Worm (Caenorhabditis elegans) whole organism, L4 larva: Measurements from ENCODE around the gene srlf-12.
A peak's percentile ranks its signal among the peaks of the same experiment; 100 is the strongest.

Experiments
- T26A8.4 ChIP-seq: fragments of 200-800 bp; sonication (Bioruptor generic); IDR thresholded peaks from 2 replicates; pipeline ENCODE4 v1.3.6; 2022; ENCODE audit warnings: missing genetic modification characterization, missing compliant biosample characterization
- Y48G9A.11 ChIP-seq: fragments of 200-800 bp; sonication (Bioruptor generic); IDR thresholded peaks from 2 replicates; pipeline ENCODE4 v1.3.6; 2022; ENCODE audit warnings: missing genetic modification reagents, missing genetic modification characterization, missing compliant biosample characterization
- Y75B8A.6 ChIP-seq: fragments of 200-800 bp; sonication (Bioruptor generic); IDR thresholded peaks from 2 replicates; pipeline ENCODE4 v1.3.6; 2022; ENCODE audit warnings: missing genetic modification reagents, missing genetic modification characterization, missing compliant biosample characterization
- ZK546.5 ChIP-seq, 2 experiments: sonication (generic microtip); optimal IDR thresholded peaks; 2 replicates each; lab custom pipeline; 2017; ENCODE audit warnings: missing biosample characterization in 2 of 2, missing genetic modification characterization in 2 of 2
- arid-1 ChIP-seq: fragments of 200-800 bp; sonication (Bioruptor generic); conservative IDR thresholded peaks from 2 replicates; pipeline ENCODE4 v1.3.6; 2022; ENCODE audit warnings: missing genetic modification reagents, missing genetic modification characterization, missing compliant biosample characterization
- ceh-20 ChIP-seq: fragments of 200-800 bp; sonication (Bioruptor generic); IDR thresholded peaks from 2 replicates; pipeline ENCODE4 v1.3.6; 2022; ENCODE audit warnings: missing genetic modification reagents, missing genetic modification characterization, missing compliant biosample characterization
- ces-1 ChIP-seq: fragments of 150-350 bp; sonication (generic microtip); optimal IDR thresholded peaks from 4 replicates; lab custom pipeline; 2014; ENCODE audit warnings: missing biosample characterization, missing genetic modification reagents, missing genetic modification characterization
- cey-2 ChIP-seq: sonication (generic microtip); optimal IDR thresholded peaks from 3 replicates; lab custom pipeline; 2017; ENCODE audit warnings: missing genetic modification characterization, mild to moderate bottlenecking, missing compliant biosample characterization, antibody characterized with exemption, borderline replicate concordance; ENCODE audit not compliant: insufficient read depth
- daf-16 ChIP-seq, 3 experiments: sonication (generic microtip); optimal IDR thresholded peaks; 2 replicates each; lab custom pipeline; 2016 to 2017; ENCODE audit warnings: missing genetic modification characterization in 3 of 3, missing genetic modification reagents in 3 of 3, mild to moderate bottlenecking in 2 of 3, missing compliant biosample characterization in 2 of 3, missing biosample characterization in 1 of 3, moderate library complexity in 1 of 3
- daf-19 ChIP-seq: fragments of 200-800 bp; sonication (Bioruptor generic); conservative IDR thresholded peaks from 2 replicates; pipeline ENCODE4 v1.3.6; 2022; ENCODE audit warnings: missing genetic modification characterization, missing compliant biosample characterization
- dpl-1 ChIP-seq: fragments of 150-350 bp; optimal IDR thresholded peaks from 2 replicates; lab custom pipeline; 2014; ENCODE audit warnings: missing biosample characterization, missing genetic modification reagents, missing genetic modification characterization
- duxl-1 ChIP-seq: sonication (generic microtip); optimal IDR thresholded peaks from 2 replicates; lab custom pipeline; 2016; ENCODE audit warnings: mild to moderate bottlenecking, missing genetic modification characterization, moderate library complexity, missing compliant biosample characterization; ENCODE audit not compliant: poor library complexity
- egl-27 ChIP-seq: sonication (generic microtip); optimal IDR thresholded peaks from 3 replicates; lab custom pipeline; 2017; ENCODE audit warnings: missing biosample characterization, missing genetic modification reagents, missing genetic modification characterization
- egl-43 ChIP-seq: fragments of 200-800 bp; sonication (Bioruptor generic); IDR thresholded peaks from 2 replicates; pipeline ENCODE4 v1.3.6; 2022; ENCODE audit warnings: missing genetic modification reagents, missing genetic modification characterization, missing compliant biosample characterization
- fkh-10 ChIP-seq: fragments of 150-350 bp; optimal IDR thresholded peaks from 2 replicates; lab custom pipeline; 2014; ENCODE audit warnings: missing biosample characterization, missing genetic modification reagents, missing genetic modification characterization
- fos-1 ChIP-seq: fragments of 150-350 bp; optimal IDR thresholded peaks from 2 replicates; lab custom pipeline; 2014; ENCODE audit warnings: missing biosample characterization, missing genetic modification characterization
- hmg-1.1 ChIP-seq: fragments of 200-800 bp; sonication (Bioruptor generic); IDR thresholded peaks from 2 replicates; pipeline ENCODE4 v1.3.6; 2022; ENCODE audit warnings: missing genetic modification reagents, missing genetic modification characterization, missing compliant biosample characterization
- jun-1 ChIP-seq: fragments of 150-350 bp; optimal IDR thresholded peaks from 2 replicates; lab custom pipeline; 2014; ENCODE audit warnings: missing biosample characterization, missing genetic modification reagents, missing genetic modification characterization
- lim-7 ChIP-seq: fragments of 200-800 bp; sonication (Bioruptor generic); IDR thresholded peaks from 2 replicates; pipeline ENCODE4 v1.3.6; 2022; ENCODE audit warnings: missing genetic modification characterization, missing compliant biosample characterization
- lin-1 ChIP-seq: fragments of 200-800 bp; sonication (Bioruptor generic); IDR thresholded peaks from 2 replicates; pipeline ENCODE4 v1.3.6; 2022; ENCODE audit warnings: missing genetic modification reagents, missing genetic modification characterization, missing compliant biosample characterization
- lin-13 ChIP-seq: fragments of 150-350 bp; optimal IDR thresholded peaks from 2 replicates; lab custom pipeline; 2014; ENCODE audit warnings: missing biosample characterization, missing genetic modification reagents, missing genetic modification characterization
- lin-15B ChIP-seq: fragments of 150-350 bp; sonication (generic microtip); optimal IDR thresholded peaks from 3 replicates; lab custom pipeline; 2014; ENCODE audit warnings: missing biosample characterization, missing genetic modification characterization
- lin-29 ChIP-seq: fragments of 200-800 bp; sonication (Bioruptor generic); IDR thresholded peaks from 2 replicates; pipeline ENCODE4 v1.3.6; 2022; ENCODE audit warnings: missing genetic modification reagents, missing genetic modification characterization, missing compliant biosample characterization
- lin-38 ChIP-seq: fragments of 200-800 bp; sonication (Bioruptor generic); IDR thresholded peaks from 2 replicates; pipeline ENCODE4 v1.3.6; 2022; ENCODE audit warnings: missing genetic modification reagents, missing genetic modification characterization, missing compliant biosample characterization
- lsy-2 ChIP-seq, 2 experiments: fragments of 150-350 bp in 1 of 2; sonication (generic microtip) in 1 of 2; optimal IDR thresholded peaks; 2 replicates each; lab custom pipeline; 2014 to 2017; ENCODE audit warnings: missing biosample characterization in 2 of 2, missing genetic modification characterization in 2 of 2
- mdl-1 ChIP-seq, 2 experiments: fragments of 150-350 bp in 1 of 2; sonication (generic microtip) in 1 of 2; optimal IDR thresholded peaks; 2 replicates each; lab custom pipeline; 2014 to 2017; ENCODE audit warnings: missing biosample characterization in 2 of 2, missing genetic modification characterization in 2 of 2
- mep-1 ChIP-seq: fragments of 150-350 bp; sonication (generic microtip); optimal IDR thresholded peaks from 3 replicates; lab custom pipeline; 2014; ENCODE audit warnings: missing biosample characterization, missing genetic modification characterization
- mxl-2 ChIP-seq: fragments of 200-800 bp; sonication (Bioruptor generic); conservative IDR thresholded peaks from 2 replicates; pipeline ENCODE4 v1.3.6; 2022; ENCODE audit warnings: missing genetic modification reagents, missing genetic modification characterization, missing compliant biosample characterization
- mxl-3 ChIP-seq: fragments of 200-800 bp; sonication (Bioruptor generic); optimal IDR thresholded peaks from 2 replicates; lab custom pipeline; 2018; ENCODE audit warnings: mild to moderate bottlenecking, missing genetic modification characterization, missing compliant biosample characterization
- nhr-102 ChIP-seq: sonication (generic microtip); optimal IDR thresholded peaks from 2 replicates; lab custom pipeline; 2016; ENCODE audit warnings: mild to moderate bottlenecking, missing genetic modification characterization, moderate library complexity, missing compliant biosample characterization
- nhr-11 ChIP-seq: fragments of 150-350 bp; optimal IDR thresholded peaks from 2 replicates; lab custom pipeline; 2014; ENCODE audit warnings: missing biosample characterization, missing genetic modification characterization
- nhr-25 ChIP-seq: sonication (generic microtip); optimal IDR thresholded peaks from 2 replicates; lab custom pipeline; 2017; ENCODE audit warnings: missing genetic modification characterization, mild to moderate bottlenecking, missing compliant biosample characterization, antibody characterized with exemption, moderate library complexity, borderline replicate concordance; ENCODE audit not compliant: insufficient read depth
- nhr-28 ChIP-seq: fragments of 150-350 bp; optimal IDR thresholded peaks from 2 replicates; lab custom pipeline; 2014; ENCODE audit warnings: missing biosample characterization, missing genetic modification characterization
- nhr-41 ChIP-seq: fragments of 200-800 bp; sonication (Bioruptor generic); IDR thresholded peaks from 2 replicates; pipeline ENCODE4 v1.3.6; 2022; ENCODE audit warnings: missing genetic modification reagents, missing genetic modification characterization, missing compliant biosample characterization
- nhr-48 ChIP-seq: sonication (generic microtip); optimal IDR thresholded peaks from 2 replicates; lab custom pipeline; 2016; ENCODE audit warnings: mild to moderate bottlenecking, missing genetic modification characterization, missing compliant biosample characterization
- nhr-77 ChIP-seq: fragments of 150-350 bp; optimal IDR thresholded peaks from 2 replicates; lab custom pipeline; 2014; ENCODE audit warnings: missing biosample characterization, missing genetic modification characterization
- php-3 ChIP-seq: fragments of 200-800 bp; sonication (Bioruptor generic); IDR thresholded peaks from 2 replicates; pipeline ENCODE4 v1.3.6; 2022; ENCODE audit warnings: missing genetic modification reagents, missing genetic modification characterization, missing compliant biosample characterization
- pqm-1 ChIP-seq: sonication (generic microtip); optimal IDR thresholded peaks from 2 replicates; lab custom pipeline; 2017; ENCODE audit warnings: missing biosample characterization, missing genetic modification characterization
- saeg-2 ChIP-seq: fragments of 200-800 bp; sonication (Bioruptor generic); IDR thresholded peaks from 2 replicates; pipeline ENCODE4 v1.3.6; 2022; ENCODE audit warnings: missing genetic modification reagents, missing genetic modification characterization, missing compliant biosample characterization
- set-16 ChIP-seq: fragments of 200-800 bp; sonication (Bioruptor generic); IDR thresholded peaks from 2 replicates; pipeline ENCODE4 v1.3.6; 2022; ENCODE audit warnings: missing genetic modification reagents, missing genetic modification characterization, missing compliant biosample characterization
- skn-1 ChIP-seq: fragments of 150-350 bp; optimal IDR thresholded peaks from 2 replicates; lab custom pipeline; 2014; ENCODE audit warnings: missing biosample characterization, missing genetic modification characterization
- snpc-1.2 ChIP-seq: fragments of 200-800 bp; sonication (Bioruptor generic); IDR thresholded peaks from 2 replicates; pipeline ENCODE4 v1.3.6; 2022; ENCODE audit warnings: missing genetic modification reagents, missing genetic modification characterization, missing compliant biosample characterization
- spr-1 ChIP-seq: sonication (generic microtip); optimal IDR thresholded peaks from 2 replicates; lab custom pipeline; 2016; ENCODE audit warnings: mild to moderate bottlenecking, missing genetic modification characterization, missing compliant biosample characterization
- spr-3 ChIP-seq: fragments of 200-800 bp; sonication (Bioruptor generic); optimal IDR thresholded peaks from 2 replicates; lab custom pipeline; 2018; ENCODE audit warnings: mild to moderate bottlenecking, missing genetic modification characterization, missing compliant biosample characterization
- unc-62 ChIP-seq, 3 experiments: fragments of 150-350 bp in 1 of 3; sonication (generic microtip); optimal IDR thresholded peaks in 2 of 3; peaks in 1 of 3; 1 replicate in 1 of 3; 2 replicates in 2 of 3; lab custom pipeline; 2014 to 2017; ENCODE audit warnings: missing biosample characterization in 3 of 3, missing genetic modification characterization in 3 of 3, missing genetic modification reagents in 3 of 3, missing genotype in 1 of 3
- vab-7 ChIP-seq: fragments of 200-800 bp; sonication (Bioruptor generic); IDR thresholded peaks from 2 replicates; pipeline ENCODE4 v1.3.6; 2022; ENCODE audit warnings: missing genetic modification reagents, missing genetic modification characterization, missing compliant biosample characterization
- zag-1 ChIP-seq: fragments of 150-350 bp; optimal IDR thresholded peaks from 2 replicates; lab custom pipeline; 2014; ENCODE audit warnings: missing biosample characterization, missing genetic modification characterization
- zfp-3 ChIP-seq: fragments of 200-800 bp; sonication (Bioruptor generic); conservative IDR thresholded peaks from 2 replicates; pipeline ENCODE4 v1.3.6; 2022; ENCODE audit warnings: missing genetic modification reagents, missing genetic modification characterization, missing compliant biosample characterization

Gene srlf-12

DNA sequence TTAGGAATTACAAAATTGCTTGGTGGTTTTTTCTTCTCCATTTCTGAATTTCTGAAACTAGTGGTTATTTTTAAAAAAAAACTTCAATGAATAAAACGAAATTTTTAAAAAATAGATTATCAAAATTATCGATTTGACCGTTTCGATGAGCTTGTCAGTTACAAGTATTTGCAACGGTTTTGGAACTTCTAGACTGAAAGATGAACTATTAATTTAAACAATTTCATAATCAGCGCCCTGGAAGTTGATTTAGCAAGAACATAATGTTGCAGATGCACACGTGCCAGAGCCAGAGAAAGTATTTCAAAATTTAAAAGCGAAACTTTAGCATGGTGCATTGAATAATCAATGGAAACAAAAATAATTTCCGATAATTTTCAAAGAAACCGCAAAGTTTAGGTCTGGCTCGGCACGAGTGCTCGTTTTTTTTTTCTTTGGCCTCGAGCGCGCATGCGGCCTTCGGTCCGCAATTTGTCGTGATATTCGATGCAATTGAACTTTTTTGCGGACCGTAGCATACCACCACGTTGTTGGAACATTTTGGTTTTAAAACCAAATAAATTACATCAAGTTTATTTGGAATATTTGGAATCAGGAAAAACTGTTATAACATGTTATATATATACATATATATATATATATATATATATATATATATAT, 49.1 kb downstream of the srlf-12 start, which contains the start of gene T11G6.5 (continued):
- TF ChIP-seq skn-1 (no peak), cey-2 (tag; lab: Kevin White, UChicago) (no peak), ceh-20 (GFP tag; lab: Robert Waterston, UW) (no peak), nhr-25 (tag; lab: Kevin White, UChicago) (no peak), pqm-1 (tag; lab: Kevin White, UChicago) (no peak), snpc-1.2 (GFP tag; lab: Robert Waterston, UW) (no peak), dpl-1 (peak; percentile 36), lsy-2 (tag; optimal IDR thresholded peaks at IDR 0.05; lab: Kevin White, UChicago) (peak in 1 of 2 experiments; percentile 95), vab-7 (GFP tag; lab: Robert Waterston, UW) (no peak), daf-16 (GFP tag; optimal IDR thresholded peaks at IDR 0.05; lab: Kevin White, UChicago) (no peak), daf-16 (tag; optimal IDR thresholded peaks at IDR 0.05; lab: Kevin White, UChicago) (peak; percentile 7), mdl-1 (tag; optimal IDR thresholded peaks at IDR 0.05; lab: Kevin White, UChicago) (peak; percentile 24 to 35), lim-7 (GFP tag; lab: Robert Waterston, UW) (no peak), nhr-48 (tag; lab: Kevin White, UChicago) (no peak), lin-15B (tag; lab: Kevin White, UChicago) (no peak), spr-3 (no peak), mep-1 (peak; percentile 35), php-3 (GFP tag; lab: Robert Waterston, UW) (no peak), nhr-41 (GFP tag; lab: Robert Waterston, UW) (no peak), egl-27 (no peak), jun-1 (tag; lab: Kevin White, UChicago) (no peak), lin-38 (GFP tag; lab: Robert Waterston, UW) (peak; percentile 25; the same call in 1 of the 2 replicates), hmg-1.1 (GFP tag; lab: Robert Waterston, UW) (peak; percentile 49), set-16 (no peak), zag-1 (tag; lab: Kevin White, UChicago) (no peak), lin-13 (GFP tag; lab: Kevin White, UChicago) (peak; percentile 4), Y75B8A.6 (GFP tag; lab: Robert Waterston, UW) (no peak)

DNA sequence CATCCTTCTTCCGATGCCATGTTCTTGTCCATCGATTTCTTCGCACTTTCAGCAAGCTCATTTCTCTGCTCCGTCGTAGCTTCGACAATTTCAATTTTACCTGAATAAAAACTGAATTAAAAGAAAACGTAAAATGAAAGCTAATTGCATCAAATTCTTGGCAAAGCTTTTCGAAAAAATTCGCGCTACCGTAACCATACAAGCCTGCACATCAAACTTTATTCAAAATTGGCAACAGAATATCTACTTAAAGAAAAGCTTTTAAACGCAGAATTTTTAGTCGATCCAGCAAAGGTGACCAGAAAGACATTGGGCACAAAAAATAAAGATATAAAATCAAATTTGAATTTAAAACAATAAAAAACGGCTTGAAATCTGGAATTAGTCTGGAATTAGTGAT, 49.7 kb downstream of the srlf-12 start:
- TF ChIP-seq daf-19 (GFP tag; lab: Robert Waterston, UW) (no peak), spr-1 (tag; lab: Kevin White, UChicago) (no peak), nhr-102 (no peak), mxl-2 (GFP tag; lab: Robert Waterston, UW) (no peak), lin-29 (no peak), mxl-3 (GFP tag; lab: Kevin White, UChicago) (no peak), nhr-77 (tag; lab: Kevin White, UChicago) (no peak), duxl-1 (tag; lab: Kevin White, UChicago) (no peak), nhr-11 (tag; lab: Kevin White, UChicago) (no peak), vab-7 (GFP tag; lab: Robert Waterston, UW) (no peak), fkh-10 (GFP tag; lab: Kevin White, UChicago) (no peak), Y48G9A.11 (GFP tag; lab: Robert Waterston, UW) (peak; percentile 29; the same call in 1 of the 2 replicates), nhr-28 (tag; lab: Kevin White, UChicago) (no peak), hmg-1.1 (GFP tag; lab: Robert Waterston, UW) (no peak), T26A8.4 (GFP tag; lab: Robert Waterston, UW) (no peak), unc-62 (GFP tag; optimal IDR thresholded peaks at IDR 0.05 in 1 of 2; lab: Kevin White, UChicago) (peak in 1 of 2 experiments; percentile 3), unc-62 (tag; optimal IDR thresholded peaks at IDR 0.05; lab: Kevin White, UChicago) (no peak), ZK546.5 (tag; optimal IDR thresholded peaks at IDR 0.05; lab: Kevin White, UChicago) (no peak), egl-43 (no peak), zfp-3 (no peak), set-16 (no peak), ces-1 (GFP tag; lab: Kevin White, UChicago) (no peak), daf-16 (GFP tag; optimal IDR thresholded peaks at IDR 0.05; lab: Kevin White, UChicago) (no peak), daf-16 (tag; optimal IDR thresholded peaks at IDR 0.05; lab: Kevin White, UChicago) (no peak), lin-1 (GFP tag; lab: Robert Waterston, UW) (no peak), arid-1 (GFP tag; lab: Robert Waterston, UW) (0 out of 2 replicates have a peak, but pooled peaks have one; percentile 33), fos-1 (no peak), saeg-2 (GFP tag; lab: Robert Waterston, UW) (no peak)
